Worm (Caenorhabditis elegans) whole organism, L1 larva: Measurements from ENCODE around the gene C24A3.2.

ENCODE experiments used
- C34B4.2 ChIP-seq: sonication (generic microtip); optimal IDR thresholded peaks from 2 replicates; lab custom pipeline; 2017; ENCODE audit warnings: mild to moderate bottlenecking, missing genetic modification characterization, missing compliant biosample characterization
- F16B12.6 ChIP-seq: fragments of 150-350 bp; optimal IDR thresholded peaks from 2 replicates; lab custom pipeline; 2014; ENCODE audit warnings: missing biosample characterization, missing genetic modification characterization
- Y116A8C.19 ChIP-seq: sonication (generic microtip); optimal IDR thresholded peaks from 2 replicates; lab custom pipeline; 2016; ENCODE audit warnings: missing compliant biosample characterization, missing genetic modification characterization, borderline replicate concordance
- aha-1 ChIP-seq: fragments of 150-350 bp; optimal IDR thresholded peaks from 2 replicates; lab custom pipeline; 2014; ENCODE audit warnings: missing biosample characterization, missing genetic modification characterization
- alr-1 ChIP-seq: fragments of 200-800 bp; sonication (Bioruptor generic); optimal IDR thresholded peaks from 2 replicates; lab custom pipeline; 2018; ENCODE audit warnings: borderline replicate concordance, mild to moderate bottlenecking, missing genetic modification characterization, missing compliant biosample characterization
- aly-2 ChIP-seq: fragments of 150-350 bp; optimal IDR thresholded peaks from 2 replicates; lab custom pipeline; 2014; ENCODE audit warnings: missing biosample characterization, missing genetic modification characterization
- blmp-1 ChIP-seq: fragments of 150-350 bp; optimal IDR thresholded peaks from 2 replicates; lab custom pipeline; 2014; ENCODE audit warnings: missing biosample characterization, missing genetic modification characterization
- ceh-63 ChIP-seq: fragments of 200-800 bp; sonication (Bioruptor generic); optimal IDR thresholded peaks from 2 replicates; lab custom pipeline; 2018; ENCODE audit warnings: mild to moderate bottlenecking, missing genetic modification characterization, missing compliant biosample characterization
- ces-1 ChIP-seq: fragments of 150-350 bp; optimal IDR thresholded peaks from 2 replicates; lab custom pipeline; 2014; ENCODE audit warnings: missing biosample characterization, missing genetic modification reagents, missing genetic modification characterization
- dpl-1 ChIP-seq, 3 experiments: fragments of 150-350 bp in 2 of 3; sonication (generic microtip) in 1 of 3; optimal IDR thresholded peaks; 2 replicates each; lab custom pipeline; 2014 to 2017; ENCODE audit warnings: missing biosample characterization in 3 of 3, missing genetic modification characterization in 3 of 3, missing genetic modification reagents in 3 of 3
- dsc-1 ChIP-seq: sonication (generic microtip); optimal IDR thresholded peaks from 2 replicates; lab custom pipeline; 2016; ENCODE audit warnings: mild to moderate bottlenecking, missing genetic modification characterization, missing compliant biosample characterization
- egl-13 ChIP-seq: sonication (generic microtip); optimal IDR thresholded peaks from 2 replicates; lab custom pipeline; 2016; ENCODE audit warnings: missing genotype, missing genetic modification reagents, missing genetic modification characterization, missing compliant biosample characterization
- egl-27 ChIP-seq, 2 experiments: fragments of 150-350 bp in 1 of 2; sonication (generic microtip); optimal IDR thresholded peaks; 3 replicates each; lab custom pipeline; 2017 to 2018; ENCODE audit warnings: missing biosample characterization in 2 of 2, missing genetic modification characterization in 2 of 2, missing genetic modification reagents in 2 of 2
- elt-2 ChIP-seq: sonication (generic microtip); optimal IDR thresholded peaks from 2 replicates; lab custom pipeline; 2016; ENCODE audit warnings: missing genetic modification characterization, mild to moderate bottlenecking, inconsistent platforms, missing compliant biosample characterization, missing genetic modification reagents
- elt-3 ChIP-seq, 6 experiments: fragments of 150-350 bp in 1 of 6; sonication (generic microtip); optimal IDR thresholded peaks; 2 replicates each; lab custom pipeline; 2017 to 2018; ENCODE audit warnings: missing biosample characterization in 6 of 6, missing genetic modification characterization in 6 of 6, inconsistent platforms in 1 of 6
- ets-5 ChIP-seq: fragments of 200-800 bp; sonication (Bioruptor generic); IDR thresholded peaks from 2 replicates; pipeline ENCODE4 v1.3.6; 2022; ENCODE audit warnings: missing genetic modification characterization, missing compliant biosample characterization
- fkh-10 ChIP-seq: sonication (generic microtip); optimal IDR thresholded peaks from 2 replicates; lab custom pipeline; 2017; ENCODE audit warnings: missing biosample characterization, missing genetic modification reagents, missing genetic modification characterization
- fkh-4 ChIP-seq: sonication (generic microtip); optimal IDR thresholded peaks from 2 replicates; lab custom pipeline; 2016; ENCODE audit warnings: missing compliant biosample characterization, missing genetic modification characterization, borderline replicate concordance
- fkh-8 ChIP-seq: sonication (generic microtip); optimal IDR thresholded peaks from 2 replicates; lab custom pipeline; 2016; ENCODE audit warnings: mild to moderate bottlenecking, missing genetic modification characterization, missing compliant biosample characterization
- fos-1 ChIP-seq: fragments of 150-350 bp; optimal IDR thresholded peaks from 2 replicates; lab custom pipeline; 2014; ENCODE audit warnings: missing biosample characterization, missing genetic modification characterization
- grh-1 ChIP-seq: fragments of 200-800 bp; sonication (Bioruptor generic); IDR thresholded peaks from 2 replicates; pipeline ENCODE4 v1.3.6; 2022; ENCODE audit warnings: missing genetic modification reagents, missing genetic modification characterization, missing compliant biosample characterization
- lin-13 ChIP-seq: fragments of 150-350 bp; optimal IDR thresholded peaks from 2 replicates; lab custom pipeline; 2014; ENCODE audit warnings: missing biosample characterization, missing genetic modification reagents, missing genetic modification characterization
- lin-35 ChIP-seq, 2 experiments: fragments of 150-350 bp; optimal IDR thresholded peaks; 2 replicates each; lab custom pipeline; 2014; ENCODE audit warnings: missing biosample characterization in 2 of 2, missing genetic modification characterization in 2 of 2, missing genetic modification reagents in 2 of 2
- lir-3 ChIP-seq: sonication (generic microtip); optimal IDR thresholded peaks from 2 replicates; lab custom pipeline; 2016; ENCODE audit warnings: mild to moderate bottlenecking, missing genetic modification characterization, moderate library complexity, missing compliant biosample characterization; ENCODE audit not compliant: poor library complexity
- mef-2 ChIP-seq: fragments of 150-350 bp; optimal IDR thresholded peaks from 2 replicates; lab custom pipeline; 2014; ENCODE audit warnings: missing biosample characterization, missing genetic modification characterization
- mep-1 ChIP-seq: fragments of 150-350 bp; optimal IDR thresholded peaks from 2 replicates; lab custom pipeline; 2014; ENCODE audit warnings: missing biosample characterization, missing genetic modification characterization
- nhr-11 ChIP-seq: fragments of 150-350 bp; optimal IDR thresholded peaks from 2 replicates; lab custom pipeline; 2014; ENCODE audit warnings: missing biosample characterization, missing genetic modification characterization
- nhr-19 ChIP-seq: fragments of 200-800 bp; sonication (Bioruptor generic); conservative IDR thresholded peaks from 2 replicates; pipeline ENCODE4 v1.3.6; 2022; ENCODE audit warnings: missing genetic modification characterization, missing compliant biosample characterization
- nhr-20 ChIP-seq: sonication (generic microtip); optimal IDR thresholded peaks from 2 replicates; lab custom pipeline; 2016; ENCODE audit warnings: mild to moderate bottlenecking, missing genetic modification characterization, missing compliant biosample characterization
- nhr-237 ChIP-seq: fragments of 150-350 bp; optimal IDR thresholded peaks from 2 replicates; lab custom pipeline; 2014; ENCODE audit warnings: missing biosample characterization, missing genetic modification characterization
- nhr-28 ChIP-seq: fragments of 150-350 bp; optimal IDR thresholded peaks from 2 replicates; lab custom pipeline; 2014; ENCODE audit warnings: missing biosample characterization, missing genetic modification characterization
- nhr-77 ChIP-seq: fragments of 150-350 bp; optimal IDR thresholded peaks from 2 replicates; lab custom pipeline; 2014; ENCODE audit warnings: missing biosample characterization, missing genetic modification characterization
- nhr-84 ChIP-seq: sonication (generic microtip); optimal IDR thresholded peaks from 2 replicates; lab custom pipeline; 2017; ENCODE audit warnings: missing biosample characterization, missing genetic modification characterization
- nhr-85 ChIP-seq: sonication (generic microtip); peaks from one replicate; lab custom pipeline; 2016; ENCODE audit warnings: missing genetic modification characterization, inconsistent platforms, missing compliant biosample characterization
- pag-3 ChIP-seq: sonication (generic microtip); optimal IDR thresholded peaks from 2 replicates; lab custom pipeline; 2017; ENCODE audit warnings: missing genetic modification characterization, mild to moderate bottlenecking, missing compliant biosample characterization, antibody characterized with exemption, borderline replicate concordance; ENCODE audit not compliant: insufficient read depth
- pqm-1 ChIP-seq: sonication (generic microtip); optimal IDR thresholded peaks from 3 replicates; lab custom pipeline; 2017; ENCODE audit warnings: missing biosample characterization, missing genetic modification characterization
- rnt-1 ChIP-seq: sonication (generic microtip); optimal IDR thresholded peaks from 2 replicates; lab custom pipeline; 2016; ENCODE audit warnings: mild to moderate bottlenecking, missing genetic modification characterization, moderate library complexity, missing compliant biosample characterization
- skn-1 ChIP-seq: fragments of 150-350 bp; optimal IDR thresholded peaks from 2 replicates; lab custom pipeline; 2014; ENCODE audit warnings: missing biosample characterization, missing genetic modification characterization
- snpc-4 ChIP-seq: fragments of 150-350 bp; optimal IDR thresholded peaks from 2 replicates; lab custom pipeline; 2014; ENCODE audit warnings: missing biosample characterization, missing genetic modification characterization
- snu-23 ChIP-seq: sonication (generic microtip); optimal IDR thresholded peaks from 2 replicates; lab custom pipeline; 2016; ENCODE audit warnings: missing genetic modification characterization, missing compliant biosample characterization
- sox-4 ChIP-seq: sonication (generic microtip); optimal IDR thresholded peaks from 2 replicates; lab custom pipeline; 2016; ENCODE audit warnings: missing genetic modification characterization, missing compliant biosample characterization
- sptf-1 ChIP-seq: fragments of 150-350 bp; optimal IDR thresholded peaks from 2 replicates; lab custom pipeline; 2014; ENCODE audit warnings: missing biosample characterization, missing genetic modification characterization
- unc-30 ChIP-seq: sonication (generic microtip); optimal IDR thresholded peaks from 2 replicates; lab custom pipeline; 2017; ENCODE audit warnings: missing biosample characterization, missing genetic modification characterization
- unc-62 ChIP-seq: fragments of 150-350 bp; optimal IDR thresholded peaks from 2 replicates; lab custom pipeline; 2014; ENCODE audit warnings: missing biosample characterization, missing genetic modification reagents, missing genetic modification characterization
- unc-86 ChIP-seq: sonication (generic microtip); optimal IDR thresholded peaks from 2 replicates; lab custom pipeline; 2016; ENCODE audit warnings: missing genetic modification characterization, missing compliant biosample characterization
- zag-1 ChIP-seq: fragments of 150-350 bp; optimal IDR thresholded peaks from 2 replicates; lab custom pipeline; 2014; ENCODE audit warnings: missing biosample characterization, missing genetic modification characterization
- zip-4 ChIP-seq: fragments of 200-800 bp; sonication (Bioruptor generic); optimal IDR thresholded peaks from 2 replicates; lab custom pipeline; 2018; ENCODE audit warnings: mild to moderate bottlenecking, missing genetic modification characterization, moderate library complexity, missing compliant biosample characterization
- ztf-4 ChIP-seq: fragments of 150-350 bp; optimal IDR thresholded peaks from 2 replicates; lab custom pipeline; 2014; ENCODE audit warnings: missing biosample characterization, missing genetic modification characterization

The C24A3.2 gene

DNA sequence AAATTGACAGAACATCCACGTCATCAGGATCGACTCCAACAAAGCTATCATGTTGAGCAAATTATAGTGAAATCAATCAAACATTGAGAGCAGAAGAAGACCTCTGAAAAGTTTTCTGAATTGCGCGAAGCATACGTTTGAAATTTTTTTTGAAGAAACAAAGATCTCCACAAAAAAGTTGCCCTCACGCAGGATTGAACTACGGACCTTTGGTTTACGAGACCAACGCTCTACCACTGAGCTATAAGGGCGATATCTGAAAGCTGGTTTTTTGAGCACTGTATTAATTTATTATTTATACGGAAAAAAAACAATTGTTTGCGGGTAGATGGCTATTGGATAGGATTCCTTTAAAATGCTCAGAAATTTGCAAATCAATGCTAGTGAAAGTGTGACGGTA lies 28.2 kb downstream of the C24A3.2 start:
- TF ChIP-seq elt-3 (tag; optimal IDR thresholded peaks at IDR 0.05; lab: Kevin White, UChicago) (no peak), aha-1 (tag; lab: Kevin White, UChicago) (no peak), unc-30 (tag; lab: Kevin White, UChicago) (no peak), fkh-8 (tag; lab: Kevin White, UChicago) (no peak), nhr-237 (tag; lab: Kevin White, UChicago) (no peak), snpc-4 (no peak), F16B12.6 (tag; lab: Kevin White, UChicago) (no peak), fos-1 (tag; lab: Kevin White, UChicago) (no peak), ces-1 (GFP tag; lab: Kevin White, UChicago) (no peak), skn-1 (no peak), nhr-19 (GFP tag; lab: Robert Waterston, UW) (no peak), lin-13 (GFP tag; lab: Kevin White, UChicago) (no peak), fkh-4 (no peak), zip-4 (GFP tag; lab: Kevin White, UChicago) (no peak), rnt-1 (tag; lab: Kevin White, UChicago) (no peak), nhr-84 (tag; lab: Kevin White, UChicago) (no peak), ceh-63 (no peak), egl-27 (tag; optimal IDR thresholded peaks at IDR 0.05; lab: Kevin White, UChicago) (no peak)
- TF ChIP-seq, all 84 proteins: peak for 0

DNA sequence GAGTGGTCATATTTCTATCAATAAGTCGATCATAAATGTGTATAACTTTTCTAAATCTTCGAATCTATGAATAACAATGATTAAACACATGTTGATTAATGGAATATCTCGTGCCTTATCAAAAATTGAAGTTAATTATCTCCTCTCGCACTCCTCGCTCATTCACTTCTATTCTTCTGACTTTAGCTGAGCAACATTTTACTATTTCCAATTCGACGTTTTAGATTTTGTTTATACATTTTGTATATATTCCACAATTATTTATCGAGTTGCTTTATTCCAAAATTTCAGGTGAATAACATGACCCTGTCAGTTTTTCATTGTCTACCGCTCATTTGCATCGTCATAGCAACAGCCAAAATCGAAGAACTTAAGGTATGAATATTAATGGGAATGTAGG lies 30.0 kb downstream of the C24A3.2 start, which contains the start of gene T25B6.3:
T25B6.3 (plus strand) TSS at position 301 of the 400 bp plus-strand sequence.
- no peak for TF ChIP-seq nhr-77
- TF ChIP-seq ztf-4 (tag; lab: Kevin White, UChicago), result no peak
- TF ChIP-seq pqm-1 (tag; lab: Kevin White, UChicago), result no peak
- no peak for TF ChIP-seq fos-1 (tag; lab: Kevin White, UChicago)
- no peak for TF ChIP-seq nhr-20
- no peak for TF ChIP-seq mep-1 (tag; lab: Kevin White, UChicago)

DNA sequence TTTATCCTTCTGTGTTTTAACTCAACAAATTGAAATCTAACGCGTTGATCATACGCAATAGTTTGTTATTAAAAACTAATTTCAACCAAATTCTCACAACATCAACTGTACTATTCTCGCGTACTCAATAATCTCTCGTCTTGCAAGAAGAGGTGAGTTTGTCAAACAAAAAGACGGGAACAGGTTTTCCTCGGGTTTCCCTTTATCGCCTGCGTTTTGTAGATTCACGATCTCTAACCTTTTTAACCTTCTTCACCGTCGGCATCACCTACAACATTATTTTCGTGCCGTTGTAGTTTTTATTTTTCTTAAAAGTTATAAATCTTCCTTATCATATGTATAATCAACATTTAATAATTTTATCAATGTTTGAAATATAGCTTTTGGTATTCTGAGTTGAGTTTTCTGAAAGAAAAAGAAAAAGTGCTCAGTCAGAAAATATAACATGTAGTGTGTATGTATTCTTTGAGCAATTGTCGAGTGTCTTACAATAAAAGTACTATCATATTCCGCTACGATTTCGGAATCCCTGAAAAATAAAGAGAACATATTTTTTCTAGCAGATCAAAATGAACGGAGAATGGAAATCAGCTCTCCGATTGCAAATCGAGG lies 31.7 kb downstream of the C24A3.2 start, which contains the start of gene snf-12:
snf-12 (plus strand) TSS at position 562 of the 612 bp plus-strand sequence.
- TF ChIP-seq dsc-1 (tag; lab: Kevin White, UChicago) (no peak), lir-3 (tag; lab: Kevin White, UChicago) (no peak), aly-2 (tag; lab: Kevin White, UChicago) (no peak), unc-62 (GFP tag; lab: Kevin White, UChicago) (no peak), nhr-237 (tag; lab: Kevin White, UChicago) (no peak), Y116A8C.19 (tag; lab: Kevin White, UChicago) (no peak), nhr-85 (peak; percentile 81), dpl-1 (GFP tag; optimal IDR thresholded peaks at IDR 0.05; lab: Kevin White, UChicago) (no peak), ceh-63 (no peak), pag-3 (no peak), egl-13 (tag; lab: Kevin White, UChicago) (no peak), C34B4.2 (tag; lab: Kevin White, UChicago) (no peak), zag-1 (tag; lab: Kevin White, UChicago) (no peak), fkh-4 (no peak), sptf-1 (tag; lab: Kevin White, UChicago) (no peak), unc-86 (tag; lab: Kevin White, UChicago) (no peak), elt-3 (tag; optimal IDR thresholded peaks at IDR 0.05; lab: Kevin White, UChicago) (peak in 1 of 6 experiments; percentile 43), sox-4 (no peak), nhr-28 (tag; lab: Kevin White, UChicago) (no peak), nhr-20 (peak; percentile 38), grh-1 (GFP tag; lab: Robert Waterston, UW) (peak; percentile 83), snu-23 (GFP tag; lab: Kevin White, UChicago) (peak; percentile 26), fos-1 (tag; lab: Kevin White, UChicago) (no peak), fkh-10 (no peak), nhr-11 (no peak), alr-1 (no peak), lin-35 (GFP tag; optimal IDR thresholded peaks at IDR 0.05; lab: Kevin White, UChicago) (peak in 1 of 2 experiments; percentile 12), blmp-1 (tag; lab: Kevin White, UChicago) (peak; percentile 64), snpc-4 (no peak), ets-5 (GFP tag; lab: Robert Waterston, UW) (no peak), elt-2 (no peak), mef-2 (tag; lab: Kevin White, UChicago) (no peak)
